Worm (Caenorhabditis elegans): ENCODE data around the gene srlf-34.

ce11 chrII:10316119-10316518, 4.0 kb downstream of the srlf-34 start, which contains the start of gene gcy-5:
- TF ChIP-seq lin-13 (tag; optimal IDR thresholded peaks at IDR 0.05) (no peak), nhr-76 (tag; optimal IDR thresholded peaks at IDR 0.05) (no peak), ces-1 (GFP tag; optimal IDR thresholded peaks at IDR 0.05) (no peak)
